Worm (Caenorhabditis elegans) whole organism, mixed stage, embryonic: ENCODE data around the gene pqn-18.

ENCODE experiments used
- M03D4.4 ChIP-seq: sonication (generic microtip); optimal IDR thresholded peaks from 2 replicates; lab custom pipeline; 2017; ENCODE audit warnings: mild to moderate bottlenecking, missing genetic modification characterization, missing compliant biosample characterization
- bed-3 ChIP-seq: fragments of 200-800 bp; sonication (Bioruptor generic); optimal IDR thresholded peaks from 3 replicates; lab custom pipeline; 2018; ENCODE audit warnings: mild to moderate bottlenecking, missing genetic modification characterization, moderate library complexity, missing compliant biosample characterization
- blmp-1 ChIP-seq: fragments of 150-350 bp; optimal IDR thresholded peaks from 2 replicates; lab custom pipeline; 2014; ENCODE audit warnings: missing biosample characterization, missing genetic modification characterization
- ceh-39 ChIP-seq: fragments of 150-350 bp; optimal IDR thresholded peaks from 2 replicates; lab custom pipeline; 2014; ENCODE audit warnings: missing biosample characterization, missing genetic modification characterization
- ceh-43 ChIP-seq: fragments of 200-800 bp; sonication (Bioruptor generic); optimal IDR thresholded peaks from 2 replicates; lab custom pipeline; 2018; ENCODE audit warnings: mild to moderate bottlenecking, missing genetic modification characterization, moderate library complexity, missing compliant biosample characterization
- ceh-83 ChIP-seq: fragments of 200-800 bp; sonication (Bioruptor generic); optimal IDR thresholded peaks from 2 replicates; lab custom pipeline; 2018; ENCODE audit warnings: mild to moderate bottlenecking, missing genetic modification characterization, missing compliant biosample characterization
- ces-1 ChIP-seq: fragments of 150-350 bp; optimal IDR thresholded peaks from 2 replicates; lab custom pipeline; 2014; ENCODE audit warnings: missing biosample characterization, missing genetic modification reagents, missing genetic modification characterization
- cnd-1 ChIP-seq: fragments of 200-800 bp; sonication (Bioruptor generic); optimal IDR thresholded peaks from 2 replicates; lab custom pipeline; 2018; ENCODE audit warnings: mild to moderate bottlenecking, missing genetic modification characterization, missing compliant biosample characterization
- drap-1 ChIP-seq: fragments of 200-800 bp; sonication (Bioruptor generic); optimal IDR thresholded peaks from 3 replicates; lab custom pipeline; 2018; ENCODE audit warnings: mild to moderate bottlenecking, missing genetic modification characterization, missing compliant biosample characterization
- elt-1 ChIP-seq: sonication (generic microtip); optimal IDR thresholded peaks from 2 replicates; lab custom pipeline; 2017; ENCODE audit warnings: missing genetic modification characterization, mild to moderate bottlenecking, missing compliant biosample characterization, antibody characterized with exemption, moderate library complexity, borderline replicate concordance; ENCODE audit not compliant: insufficient read depth
- elt-3 ChIP-seq: fragments of 150-350 bp; optimal IDR thresholded peaks from 2 replicates; lab custom pipeline; 2014; ENCODE audit warnings: missing biosample characterization, missing genetic modification characterization
- flh-1 ChIP-seq: fragments of 200-800 bp; sonication (Bioruptor generic); optimal IDR thresholded peaks from 2 replicates; lab custom pipeline; 2018; ENCODE audit warnings: mild to moderate bottlenecking, missing genetic modification characterization, moderate library complexity, missing compliant biosample characterization
- ham-2 ChIP-seq: fragments of 200-800 bp; sonication (Bioruptor generic); optimal IDR thresholded peaks from 2 replicates; lab custom pipeline; 2018; ENCODE audit warnings: mild to moderate bottlenecking, missing genetic modification characterization, missing compliant biosample characterization
- hlh-1 ChIP-seq: fragments of 150-350 bp; optimal IDR thresholded peaks from 2 replicates; lab custom pipeline; 2014; ENCODE audit warnings: missing biosample characterization, missing genetic modification reagents, missing genetic modification characterization
- lin-13 ChIP-seq: fragments of 150-350 bp; optimal IDR thresholded peaks from 2 replicates; lab custom pipeline; 2014; ENCODE audit warnings: missing biosample characterization, missing genetic modification characterization
- lin-32 ChIP-seq: fragments of 200-800 bp; sonication (Bioruptor generic); optimal IDR thresholded peaks from 2 replicates; lab custom pipeline; 2018; ENCODE audit warnings: mild to moderate bottlenecking, missing genetic modification characterization, missing compliant biosample characterization
- lsy-2 ChIP-seq: fragments of 150-350 bp; optimal IDR thresholded peaks from 2 replicates; lab custom pipeline; 2014; ENCODE audit warnings: missing biosample characterization, missing genetic modification characterization
- mab-5 ChIP-seq: fragments of 150-350 bp; optimal IDR thresholded peaks from 2 replicates; lab custom pipeline; 2014; ENCODE audit warnings: missing biosample characterization, missing genetic modification characterization
- mep-1 ChIP-seq: fragments of 150-350 bp; optimal IDR thresholded peaks from 2 replicates; lab custom pipeline; 2017; ENCODE audit warnings: missing biosample characterization, missing genetic modification reagents, missing genetic modification characterization, inconsistent platforms
- mls-2 ChIP-seq: sonication (generic microtip); optimal IDR thresholded peaks from 2 replicates; lab custom pipeline; 2016; ENCODE audit warnings: mild to moderate bottlenecking, missing genetic modification characterization, moderate library complexity, missing compliant biosample characterization
- nhr-12 ChIP-seq: fragments of 150-350 bp; optimal IDR thresholded peaks from 2 replicates; lab custom pipeline; 2014; ENCODE audit warnings: missing biosample characterization, missing genetic modification characterization
- nhr-2 ChIP-seq: fragments of 150-350 bp; optimal IDR thresholded peaks from 2 replicates; lab custom pipeline; 2014; ENCODE audit warnings: missing biosample characterization, missing genetic modification characterization
- nhr-237 ChIP-seq: fragments of 150-350 bp; optimal IDR thresholded peaks from 2 replicates; lab custom pipeline; 2014; ENCODE audit warnings: missing biosample characterization, missing genetic modification characterization
- nhr-28 ChIP-seq: fragments of 150-350 bp; optimal IDR thresholded peaks from 2 replicates; lab custom pipeline; 2014; ENCODE audit warnings: missing biosample characterization, missing genetic modification characterization
- nhr-76 ChIP-seq: sonication (generic microtip); optimal IDR thresholded peaks from 2 replicates; lab custom pipeline; 2017; ENCODE audit warnings: missing biosample characterization, missing genetic modification characterization
- pha-4 ChIP-seq: fragments of 150-350 bp; optimal IDR thresholded peaks from 2 replicates; lab custom pipeline; 2018; ENCODE audit warnings: missing biosample characterization, missing genetic modification reagents, missing genetic modification characterization
- sem-2 ChIP-seq: fragments of 200-800 bp; sonication (Bioruptor generic); optimal IDR thresholded peaks from 2 replicates; lab custom pipeline; 2018; ENCODE audit warnings: mild to moderate bottlenecking, missing genetic modification characterization, missing compliant biosample characterization
- snpc-4 ChIP-seq: fragments of 150-350 bp; optimal IDR thresholded peaks from 2 replicates; lab custom pipeline; 2014; ENCODE audit warnings: missing biosample characterization, missing genetic modification characterization
- sptf-1 ChIP-seq: sonication (generic microtip); optimal IDR thresholded peaks from 2 replicates; lab custom pipeline; 2017; ENCODE audit warnings: mild to moderate bottlenecking, missing genetic modification characterization, moderate library complexity, missing compliant biosample characterization
- tbx-8 ChIP-seq: fragments of 200-800 bp; sonication (Bioruptor generic); optimal IDR thresholded peaks from 2 replicates; lab custom pipeline; 2018; ENCODE audit warnings: mild to moderate bottlenecking, missing genetic modification characterization, moderate library complexity, missing compliant biosample characterization
- unc-120 ChIP-seq: sonication (generic microtip); optimal IDR thresholded peaks from 2 replicates; lab custom pipeline; 2017; ENCODE audit warnings: missing genetic modification characterization, missing compliant biosample characterization; ENCODE audit not compliant: poor library complexity, severe bottlenecking
- unc-39 ChIP-seq: fragments of 150-350 bp; optimal IDR thresholded peaks from 2 replicates; lab custom pipeline; 2014; ENCODE audit warnings: missing biosample characterization, missing genetic modification characterization
- unc-62 ChIP-seq: fragments of 150-350 bp; optimal IDR thresholded peaks from 2 replicates; lab custom pipeline; 2014; ENCODE audit warnings: missing biosample characterization, missing genetic modification reagents, missing genetic modification characterization
- ztf-11 ChIP-seq: fragments of 150-350 bp; optimal IDR thresholded peaks from 2 replicates; lab custom pipeline; 2014; ENCODE audit warnings: missing biosample characterization, missing genetic modification characterization

pqn-18 gene

DNA sequence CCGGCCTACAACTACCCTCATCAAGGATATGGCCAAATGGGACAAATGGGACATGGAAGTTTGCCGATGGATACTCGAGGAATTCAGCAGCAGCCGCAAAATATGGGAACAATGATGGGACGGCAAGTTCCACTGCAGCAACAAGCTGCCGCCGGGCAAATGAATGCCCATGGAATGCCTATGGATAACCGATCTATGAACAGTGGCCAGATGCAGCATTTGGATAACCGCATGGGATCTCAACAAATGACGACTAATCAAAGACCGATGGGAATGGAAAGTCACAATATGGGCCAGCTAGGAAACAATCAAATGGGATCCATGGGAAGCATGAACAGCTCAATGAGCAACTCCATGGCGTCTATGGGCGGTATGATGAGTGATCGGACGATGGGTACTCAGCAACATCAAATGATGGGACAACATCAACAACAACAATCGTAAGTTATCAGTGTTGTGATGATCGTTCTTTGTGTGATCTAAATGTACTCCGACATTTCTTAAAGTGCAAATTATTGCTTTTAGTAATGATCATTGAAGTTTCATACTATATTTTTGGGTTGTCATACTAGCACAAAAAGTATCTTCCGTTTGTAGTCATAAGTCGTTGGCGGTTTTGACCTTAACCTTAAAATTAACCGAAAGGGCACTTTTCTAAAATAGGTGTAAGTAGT lies 5.9 kb downstream of the pqn-18 start:
- TF ChIP-seq nhr-12 (tag; lab: Kevin White, UChicago) (no peak), blmp-1 (no peak), nhr-28 (tag; lab: Kevin White, UChicago) (no peak), ceh-43 (no peak), cnd-1 (no peak), hlh-1 (tag; lab: Kevin White, UChicago) (no peak), ceh-83 (GFP tag; lab: Kevin White, UChicago) (no peak), ces-1 (no peak), elt-3 (tag; lab: Kevin White, UChicago) (no peak), ztf-11 (tag; lab: Kevin White, UChicago) (no peak), nhr-76 (tag; lab: Kevin White, UChicago) (no peak), unc-62 (GFP tag; lab: Kevin White, UChicago) (no peak), pha-4 (tag; lab: Kevin White, UChicago) (no peak), lsy-2 (tag; lab: Kevin White, UChicago) (no peak), mab-5 (no peak), mep-1 (no peak), unc-39 (no peak)
- TF ChIP-seq, all 35 proteins: peak for 0

DNA sequence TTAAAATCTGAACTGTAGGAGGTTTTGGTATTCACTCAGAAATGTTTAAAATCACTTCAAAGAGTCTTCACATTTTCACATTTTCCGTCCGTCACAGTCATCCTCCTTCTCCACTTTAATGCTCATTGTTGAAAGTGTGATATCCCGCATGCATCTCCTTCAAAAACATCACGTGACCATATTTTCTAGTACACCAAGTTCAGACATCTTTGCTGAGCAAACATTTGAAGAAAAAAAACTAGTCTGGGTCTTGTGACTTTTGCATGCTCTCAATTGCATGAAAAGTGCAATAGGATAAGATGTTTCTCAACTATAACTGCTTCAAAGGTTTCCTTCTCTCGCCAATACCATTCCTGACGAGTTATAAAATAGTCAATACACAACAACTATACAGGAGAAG lies 6.6 kb downstream of the pqn-18 start:
- no peak for TF ChIP-seq unc-120 (tag; lab: Kevin White, UChicago)
- no peak for TF ChIP-seq nhr-12 (tag; lab: Kevin White, UChicago)
- TF ChIP-seq ceh-39 (tag; lab: Kevin White, UChicago) = no peak
- no peak for TF ChIP-seq nhr-76 (tag; lab: Kevin White, UChicago)
- TF ChIP-seq unc-62 (GFP tag; lab: Kevin White, UChicago) = no peak
- no peak for TF ChIP-seq lin-13
- no peak for TF ChIP-seq mep-1
- TF ChIP-seq pha-4 (tag; lab: Kevin White, UChicago) = no peak
- no peak for TF ChIP-seq blmp-1
- no peak for TF ChIP-seq ces-1
- TF ChIP-seq tbx-8 (GFP tag; lab: Kevin White, UChicago) = no peak
- TF ChIP-seq mab-5 = no peak
- TF ChIP-seq drap-1 (GFP tag; lab: Kevin White, UChicago) = no peak
- no peak for TF ChIP-seq M03D4.4 (tag; lab: Kevin White, UChicago)
- no peak for TF ChIP-seq ham-2 (GFP tag; lab: Kevin White, UChicago)
- no peak for TF ChIP-seq ceh-43
- TF ChIP-seq hlh-1 (tag; lab: Kevin White, UChicago) = no peak
- no peak for TF ChIP-seq sem-2 (GFP tag; lab: Kevin White, UChicago)
- TF ChIP-seq nhr-237 (tag; lab: Kevin White, UChicago) = no peak
- TF ChIP-seq sptf-1 (tag; lab: Kevin White, UChicago) = no peak

DNA sequence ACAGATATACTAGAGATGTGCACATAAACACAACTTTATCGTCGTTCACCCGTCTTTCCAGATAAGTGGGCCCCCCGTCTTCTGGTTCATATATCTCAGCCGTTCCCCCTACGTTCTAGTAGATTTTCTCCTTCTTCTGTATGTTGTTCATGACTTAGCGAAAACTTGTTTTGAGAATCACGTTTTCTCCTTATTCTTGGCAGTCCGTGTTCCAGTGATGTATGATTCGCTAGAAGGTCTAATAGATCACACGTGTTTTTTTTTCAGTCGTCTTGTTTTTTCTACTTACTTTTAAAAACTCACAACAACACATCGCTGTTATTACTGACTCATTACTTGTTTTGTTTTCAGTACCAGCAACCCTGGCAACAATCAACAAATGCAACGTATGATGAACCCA lies 7.4 kb downstream of the pqn-18 start:
- TF ChIP-seq lin-13 (no peak), mep-1 (no peak), ceh-43 (no peak), cnd-1 (no peak), elt-3 (tag; lab: Kevin White, UChicago) (no peak), M03D4.4 (tag; lab: Kevin White, UChicago) (no peak), ceh-83 (GFP tag; lab: Kevin White, UChicago) (no peak), lin-32 (GFP tag; lab: Kevin White, UChicago) (no peak), tbx-8 (GFP tag; lab: Kevin White, UChicago) (no peak), drap-1 (GFP tag; lab: Kevin White, UChicago) (no peak), bed-3 (no peak), pha-4 (tag; lab: Kevin White, UChicago) (no peak), nhr-2 (tag; lab: Kevin White, UChicago) (no peak), ztf-11 (tag; lab: Kevin White, UChicago) (no peak), nhr-28 (tag; lab: Kevin White, UChicago) (no peak), unc-120 (tag; lab: Kevin White, UChicago) (no peak), mls-2 (no peak), elt-1 (tag; lab: Kevin White, UChicago) (no peak)
- TF ChIP-seq, all 35 proteins: peak for 0

DNA sequence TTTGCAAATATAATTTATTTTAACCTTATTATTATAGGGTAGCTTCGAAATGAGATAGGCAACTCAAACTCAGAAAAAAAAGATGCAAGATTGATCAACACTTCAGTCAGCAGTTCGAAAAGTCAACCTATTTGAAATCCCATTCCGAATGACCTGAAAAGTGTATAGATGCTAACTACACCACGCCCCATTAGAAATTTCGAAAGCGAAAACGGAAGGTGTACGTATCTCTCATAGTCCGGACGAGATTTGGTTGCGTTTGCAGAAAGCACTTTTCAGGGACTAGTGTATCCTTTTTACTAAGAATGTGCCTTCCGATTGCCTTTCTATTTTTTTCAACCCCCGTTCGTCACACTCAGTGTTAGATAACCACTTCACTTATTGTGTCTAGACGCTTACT lies 8.1 kb downstream of the pqn-18 start:
- TF ChIP-seq mab-5 (no peak), lin-32 (GFP tag; lab: Kevin White, UChicago) (no peak), mls-2 (no peak), snpc-4 (tag; lab: Kevin White, UChicago) (no peak), blmp-1 (no peak), nhr-237 (tag; lab: Kevin White, UChicago) (no peak), tbx-8 (GFP tag; lab: Kevin White, UChicago) (no peak), unc-62 (GFP tag; lab: Kevin White, UChicago) (no peak), nhr-76 (tag; lab: Kevin White, UChicago) (no peak), lsy-2 (tag; lab: Kevin White, UChicago) (no peak), flh-1 (GFP tag; lab: Kevin White, UChicago) (no peak), M03D4.4 (tag; lab: Kevin White, UChicago) (no peak), cnd-1 (no peak), sptf-1 (tag; lab: Kevin White, UChicago) (no peak), nhr-2 (tag; lab: Kevin White, UChicago) (no peak), ceh-39 (tag; lab: Kevin White, UChicago) (no peak), pha-4 (tag; lab: Kevin White, UChicago) (no peak)
- TF ChIP-seq, all 35 proteins: peak for 0
